Worm (Caenorhabditis elegans) whole organism, late embryonic: ENCODE data around the gene vps-37.

ENCODE experiments used
- T23F11.4 ChIP-seq: fragments of 200-800 bp; sonication (Bioruptor generic); optimal IDR thresholded peaks from 2 replicates; lab custom pipeline; 2018; ENCODE audit warnings: mild to moderate bottlenecking, missing genetic modification characterization, missing compliant biosample characterization
- ama-1 ChIP-seq: fragments of 150-350 bp; optimal IDR thresholded peaks from 2 replicates; lab custom pipeline; 2014
- ceh-2 ChIP-seq: sonication (generic microtip); optimal IDR thresholded peaks from 2 replicates; lab custom pipeline; 2016; ENCODE audit warnings: missing genotype, missing genetic modification characterization, missing compliant biosample characterization
- ceh-24 ChIP-seq: sonication (generic microtip); optimal IDR thresholded peaks from 2 replicates; lab custom pipeline; 2016; ENCODE audit warnings: mild to moderate bottlenecking, missing genetic modification characterization, missing compliant biosample characterization
- ceh-45 ChIP-seq: fragments of 200-800 bp; sonication (Bioruptor generic); IDR thresholded peaks from 2 replicates; pipeline ENCODE4 v1.3.6; 2022; ENCODE audit warnings: missing genetic modification reagents, missing genetic modification characterization, missing compliant biosample characterization
- fkh-6 ChIP-seq: sonication (generic microtip); optimal IDR thresholded peaks from 2 replicates; lab custom pipeline; 2016; ENCODE audit warnings: missing genetic modification characterization, missing compliant biosample characterization
- hlh-13 ChIP-seq: fragments of 200-800 bp; sonication (Bioruptor generic); optimal IDR thresholded peaks from 2 replicates; lab custom pipeline; 2018; ENCODE audit warnings: mild to moderate bottlenecking, missing genetic modification characterization, missing compliant biosample characterization
- hlh-15 ChIP-seq: sonication (generic microtip); optimal IDR thresholded peaks from 2 replicates; lab custom pipeline; 2016; ENCODE audit warnings: missing genetic modification characterization, missing compliant biosample characterization
- nfya-1 ChIP-seq: sonication (generic microtip); optimal IDR thresholded peaks from 2 replicates; lab custom pipeline; 2017; ENCODE audit warnings: missing genetic modification characterization, mild to moderate bottlenecking, missing compliant biosample characterization, antibody characterized with exemption, moderate library complexity
- pha-4 ChIP-seq: fragments of 150-350 bp; optimal IDR thresholded peaks from 2 replicates; lab custom pipeline; 2018; ENCODE audit warnings: missing biosample characterization, missing genetic modification reagents, missing genetic modification characterization

- no peak for TF ChIP-seq ceh-24
- TF ChIP-seq ceh-45 (GFP tag; lab: Robert Waterston, UW): no peak
- TF ChIP-seq hlh-13 (GFP tag; lab: Kevin White, UChicago): no peak
- no peak for TF ChIP-seq pha-4 (tag; lab: Kevin White, UChicago)
- no peak for TF ChIP-seq ama-1
- TF ChIP-seq T23F11.4 (GFP tag; lab: Kevin White, UChicago): no peak
- no peak for TF ChIP-seq hlh-15 (tag; lab: Kevin White, UChicago)
- no peak for TF ChIP-seq nfya-1 (tag; lab: Kevin White, UChicago)
- TF ChIP-seq ceh-2: no peak
- TF ChIP-seq fkh-6: no peak
Observed at ce11 chrV:5610186-5610585, 17.7 kb downstream of the vps-37 start.
